Fruit fly (Drosophila melanogaster): ENCODE results near the gene bap.
A peak's percentile ranks its signal among the peaks of the same experiment; 100 is the strongest.

bap gene

dm6 chr3R:21349039-21349781 lies 39.5 kb upstream of the bap start, which contains the start of gene aus (continued):
- peak; percentile 12 for TF ChIP-seq CG9727 (GFP tag; optimal IDR thresholded peaks at IDR 0.05)
- no peak for TF ChIP-seq org-1 (GFP tag; optimal IDR thresholded peaks at IDR 0.05)
- peak; percentile 45 for TF ChIP-seq CG17186 (GFP tag; optimal IDR thresholded peaks at IDR 0.05)
- no peak for TF ChIP-seq ssp (GFP tag; IDR thresholded peaks at IDR 0.05)
- no peak for TF ChIP-seq pho (GFP tag; optimal IDR thresholded peaks at IDR 0.05)
- TF ChIP-seq HLHmδ (GFP tag; optimal IDR thresholded peaks at IDR 0.05), result peak; percentile 59
- TF ChIP-seq CG1792 (GFP tag; optimal IDR thresholded peaks at IDR 0.05), result no peak
- no peak for TF ChIP-seq pum (GFP tag; optimal IDR thresholded peaks at IDR 0.05)
- no peak for TF ChIP-seq hb (GFP tag; IDR thresholded peaks at IDR 0.05; ENCODE audit: partially characterized antibody)
- TF ChIP-seq stwl (tag; optimal IDR thresholded peaks at IDR 0.05), result peak; percentile 34
- no peak for TF ChIP-seq ftz-f1 (GFP tag; optimal IDR thresholded peaks at IDR 0.05)
- peak; percentile 17 for TF ChIP-seq CG31365 (tag; optimal IDR thresholded peaks at IDR 0.05)
- TF ChIP-seq pita (GFP tag; optimal IDR thresholded peaks at IDR 0.05), result peak; percentile 67
- TF ChIP-seq fd64A (GFP tag; optimal IDR thresholded peaks at IDR 0.05), result no peak
- TF ChIP-seq zen2 (GFP tag; IDR thresholded peaks at IDR 0.05; ENCODE audit: partially characterized antibody), result no peak
- TF ChIP-seq Lhr (GFP tag; optimal IDR thresholded peaks at IDR 0.05), result peak; percentile 41
- peak; percentile 9 for TF ChIP-seq nmo (GFP tag; optimal IDR thresholded peaks at IDR 0.05)
- TF ChIP-seq CG2678 (tag; optimal IDR thresholded peaks at IDR 0.05), result no peak
- TF ChIP-seq CG10979 (tag; optimal IDR thresholded peaks at IDR 0.05), result no peak
- no peak for TF ChIP-seq CG32532 (GFP tag; IDR thresholded peaks at IDR 0.05)
- TF ChIP-seq CG14441 (GFP tag; IDR thresholded peaks at IDR 0.05), result no peak
- TF ChIP-seq CG6791 (GFP tag; IDR thresholded peaks at IDR 0.05; ENCODE audit: partially characterized antibody), result no peak
- TF ChIP-seq Jarid2 (GFP tag; optimal IDR thresholded peaks at IDR 0.05), result peak; percentile 96
- TF ChIP-seq Neu2 (GFP tag; optimal IDR thresholded peaks at IDR 0.05; ENCODE audit: borderline replicate concordance), result no peak
- no peak for TF ChIP-seq ash1 (GFP tag; optimal IDR thresholded peaks at IDR 0.05)
- peak; percentile 92 for TF ChIP-seq Nf-YC (tag; optimal IDR thresholded peaks at IDR 0.05)
- no peak for TF ChIP-seq E2f1 (GFP tag; IDR thresholded peaks at IDR 0.05)
- no peak for TF ChIP-seq gcm2 (GFP tag; optimal IDR thresholded peaks at IDR 0.05)
- no peak for TF ChIP-seq B-H1 (GFP tag; IDR thresholded peaks at IDR 0.05)
- TF ChIP-seq CG3163 (GFP tag; optimal IDR thresholded peaks at IDR 0.05), result no peak
- TF ChIP-seq sens-2 (GFP tag; IDR thresholded peaks at IDR 0.05), result no peak
- no peak for TF ChIP-seq CHES-1-like (GFP tag; optimal IDR thresholded peaks at IDR 0.05)
- TF ChIP-seq CG15514 (GFP tag; optimal IDR thresholded peaks at IDR 0.05), result peak; percentile 71
- TF ChIP-seq fu2 (GFP tag; optimal IDR thresholded peaks at IDR 0.05), result no peak
- no peak for TF ChIP-seq sim (GFP tag; IDR thresholded peaks at IDR 0.05)
- TF ChIP-seq sob (GFP tag; IDR thresholded peaks at IDR 0.05), result no peak
- no peak for TF ChIP-seq D19A (tag; optimal IDR thresholded peaks at IDR 0.05)
- TF ChIP-seq sc (optimal IDR thresholded peaks at IDR 0.05), result no peak
- TF ChIP-seq sc (GFP tag; optimal IDR thresholded peaks at IDR 0.05), result no peak
- TF ChIP-seq repo (GFP tag; optimal IDR thresholded peaks at IDR 0.05), result no peak
- TF ChIP-seq sr (GFP tag; IDR thresholded peaks at IDR 0.05), result no peak
- TF ChIP-seq Dbx (GFP tag; IDR thresholded peaks at IDR 0.05), result no peak
- no peak for TF ChIP-seq HLH4C (GFP tag; IDR thresholded peaks at IDR 0.05; ENCODE audit: partially characterized antibody)
- TF ChIP-seq Poxn (GFP tag; IDR thresholded peaks at IDR 0.05), result no peak
- peak; percentile 19 for TF ChIP-seq ATbp (GFP tag; optimal IDR thresholded peaks at IDR 0.05)
- peak; percentile 58 for TF ChIP-seq CG1603 (tag; optimal IDR thresholded peaks at IDR 0.05)
- no peak for TF ChIP-seq TFAM (GFP tag; optimal IDR thresholded peaks at IDR 0.05)
- peak; percentile 14 for TF ChIP-seq CG6813 (GFP tag; optimal IDR thresholded peaks at IDR 0.05)
- TF ChIP-seq gro (GFP tag; optimal IDR thresholded peaks at IDR 0.05), result no peak
- no peak for TF ChIP-seq CG8089 (GFP tag; optimal IDR thresholded peaks at IDR 0.05)
